Fruit fly (Drosophila melanogaster) whole organism, adult: ENCODE results near the gene RpL37A.

Experiments used
- CG11617 ChIP-seq: fragments of 200-800 bp; sonication (Bioruptor generic); optimal IDR thresholded peaks from 2 replicates; lab custom pipeline; 2017; ENCODE audit warnings: mild to moderate bottlenecking, missing biosample characterization, missing genetic modification reagents, missing genetic modification characterization
- CG7045 ChIP-seq: fragments of 200-800 bp; sonication (Bioruptor generic); optimal IDR thresholded peaks from 2 replicates; lab custom pipeline; 2017; ENCODE audit warnings: missing biosample characterization, mild to moderate bottlenecking, missing genetic modification characterization
- ovo ChIP-seq: fragments of 200-800 bp; sonication (Bioruptor generic); optimal IDR thresholded peaks from 2 replicates; lab custom pipeline; 2016; ENCODE audit warnings: missing biosample characterization, missing genetic modification characterization

- TF ChIP-seq CG11617 (GFP tag; lab: Kevin White, UChicago) = no peak
- TF ChIP-seq CG7045 (GFP tag; lab: Kevin White, UChicago) = no peak
- no peak for TF ChIP-seq ovo
Observed at dm6 chr2L:5027321-5028069, 43.3 kb upstream of the RpL37A start.
